Worm (Caenorhabditis elegans) whole organism, L4/young adult: ENCODE measurements around the gene B0393.5.

ENCODE experiments used
- W03F9.2 ChIP-seq: fragments of 150-350 bp; optimal IDR thresholded peaks from 2 replicates; lab custom pipeline; 2014; ENCODE audit warnings: missing biosample characterization, missing genetic modification characterization
- dao-5 ChIP-seq: sonication (generic microtip); optimal IDR thresholded peaks from 2 replicates; lab custom pipeline; 2016; ENCODE audit warnings: missing genotype, missing genetic modification characterization, moderate library complexity, missing compliant biosample characterization

- TF ChIP-seq W03F9.2 (tag; lab: Kevin White, UChicago), result no peak
- TF ChIP-seq dao-5 (tag; lab: Kevin White, UChicago), result no peak
Observed at ce11 chrIII:4734056-4734455, 31.5 kb upstream of the B0393.5 start, which contains the start of gene F17C8.9.
